Fruit fly (Drosophila melanogaster) whole organism, embryonic: ENCODE results near the gene CG7120.

ENCODE experiments used
- Asciz ChIP-seq: fragments of 200-800 bp; sonication (Bioruptor generic); optimal IDR thresholded peaks from 2 replicates; lab custom pipeline; 2017; ENCODE audit warnings: missing biosample characterization, mild to moderate bottlenecking, missing genetic modification characterization, missing genetic modification reagents
- CG10366 ChIP-seq: fragments of 200-800 bp; sonication (Bioruptor generic); IDR thresholded peaks from 2 replicates; pipeline ENCODE4 v1.3.6; 2022; ENCODE audit warnings: missing biosample characterization, missing genetic modification characterization
- CG10462 ChIP-seq: fragments of 200-800 bp; sonication (Bioruptor generic); optimal IDR thresholded peaks from 2 replicates; lab custom pipeline; 2016; ENCODE audit warnings: missing biosample characterization, missing genetic modification characterization
- CG11085 ChIP-seq: fragments of 200-800 bp; sonication (Bioruptor generic); IDR thresholded peaks from 2 replicates; pipeline ENCODE4 v1.3.6; 2022; ENCODE audit warnings: missing biosample characterization, missing genetic modification characterization
- CG12219 ChIP-seq: fragments of 200-800 bp; sonication (Bioruptor generic); optimal IDR thresholded peaks from 3 replicates; lab custom pipeline; 2018; ENCODE audit warnings: missing biosample characterization, mild to moderate bottlenecking, missing genetic modification characterization
- CG12391 ChIP-seq: fragments of 200-800 bp; sonication (Bioruptor generic); optimal IDR thresholded peaks from 3 replicates; lab custom pipeline; 2018; ENCODE audit warnings: missing biosample characterization, mild to moderate bottlenecking, missing genetic modification characterization, moderate library complexity
- CG12744 ChIP-seq: fragments of 200-800 bp; sonication (Bioruptor generic); optimal IDR thresholded peaks from 2 replicates; lab custom pipeline; 2016; ENCODE audit warnings: missing biosample characterization, missing genetic modification characterization
- CG14050 ChIP-seq: fragments of 200-800 bp; sonication (Bioruptor generic); IDR thresholded peaks from 3 replicates; pipeline ENCODE4 v1.3.6; 2022; ENCODE audit warnings: missing biosample characterization, missing genetic modification characterization
- CG14965 ChIP-seq: fragments of 200-800 bp; sonication (Bioruptor generic); optimal IDR thresholded peaks from 2 replicates; lab custom pipeline; 2016; ENCODE audit warnings: missing biosample characterization, missing genetic modification characterization, borderline replicate concordance
- CG1647 ChIP-seq: fragments of 200-800 bp; sonication (Bioruptor generic); optimal IDR thresholded peaks from 3 replicates; lab custom pipeline; 2016; ENCODE audit warnings: missing biosample characterization, missing genetic modification characterization
- CG1792 ChIP-seq: fragments of 200-800 bp; sonication (Bioruptor generic); optimal IDR thresholded peaks from 2 replicates; lab custom pipeline; 2016; ENCODE audit warnings: missing biosample characterization, missing genetic modification characterization
- CG18476 ChIP-seq: fragments of 200-800 bp; sonication (Bioruptor generic); optimal IDR thresholded peaks from 2 replicates; lab custom pipeline; 2016; ENCODE audit warnings: missing biosample characterization, mild to moderate bottlenecking, missing genetic modification characterization
- CG31365 ChIP-seq: fragments of 200-800 bp; sonication (Bioruptor generic); optimal IDR thresholded peaks from 2 replicates; lab custom pipeline; 2018; ENCODE audit warnings: missing biosample characterization, mild to moderate bottlenecking, missing genetic modification characterization
- CG34422 ChIP-seq: fragments of 200-800 bp; sonication (Bioruptor generic); IDR thresholded peaks from 3 replicates; pipeline ENCODE4 v1.3.6; 2022; ENCODE audit warnings: missing biosample characterization, missing genetic modification characterization
- CG3847 ChIP-seq: fragments of 200-800 bp; sonication (Bioruptor generic); IDR thresholded peaks from 2 replicates; pipeline ENCODE4 v1.3.6; 2022; ENCODE audit warnings: missing biosample characterization, missing genetic modification characterization
- CG6175 ChIP-seq: fragments of 200-800 bp; sonication (Bioruptor generic); IDR thresholded peaks from 3 replicates; pipeline ENCODE4 v1.3.6; 2022; ENCODE audit warnings: missing biosample characterization, missing genetic modification characterization
- CG6272 ChIP-seq: fragments of 200-800 bp; sonication (Bioruptor generic); IDR thresholded peaks from 2 replicates; pipeline ENCODE4 v1.3.6; 2022; ENCODE audit warnings: missing biosample characterization, missing genetic modification characterization
- CG7372 ChIP-seq: fragments of 200-800 bp; sonication (Bioruptor generic); IDR thresholded peaks from 2 replicates; pipeline ENCODE4 v1.3.6; 2022; ENCODE audit warnings: missing biosample characterization, missing genetic modification characterization
- CG7556 ChIP-seq: fragments of 200-800 bp; sonication (Bioruptor generic); optimal IDR thresholded peaks from 2 replicates; lab custom pipeline; 2017; ENCODE audit warnings: missing biosample characterization, mild to moderate bottlenecking, missing genetic modification characterization
- CG8765 ChIP-seq: fragments of 200-800 bp; sonication (Bioruptor generic); IDR thresholded peaks from 2 replicates; pipeline ENCODE4 v1.3.6; 2022; ENCODE audit warnings: missing biosample characterization, missing genetic modification characterization
- CG9932 ChIP-seq: fragments of 200-800 bp; sonication (Bioruptor generic); IDR thresholded peaks from 2 replicates; pipeline ENCODE4 v1.3.6; 2022; ENCODE audit warnings: missing biosample characterization, missing genetic modification characterization
- Camta ChIP-seq: fragments of 200-800 bp; sonication (Bioruptor generic); optimal IDR thresholded peaks from 2 replicates; lab custom pipeline; 2016; ENCODE audit warnings: missing biosample characterization, missing genetic modification characterization
- Eip74EF ChIP-seq, 2 experiments: fragments of 200-800 bp in 1 of 2; fragments of >200 bp in 1 of 2; sonication (Bioruptor generic) in 1 of 2; optimal IDR thresholded peaks; 2 replicates each; lab custom pipeline; 2017 to 2019; ENCODE audit warnings: missing biosample characterization in 2 of 2, missing genetic modification characterization in 2 of 2, mild to moderate bottlenecking in 1 of 2, moderate library complexity in 1 of 2
- HmgD ChIP-seq: fragments of 200-800 bp; sonication (Bioruptor generic); optimal IDR thresholded peaks from 3 replicates; lab custom pipeline; 2016; ENCODE audit warnings: missing biosample characterization, missing genetic modification characterization
- HmgZ ChIP-seq: fragments of 200-800 bp; sonication (Bioruptor generic); optimal IDR thresholded peaks from 2 replicates; lab custom pipeline; 2018; ENCODE audit warnings: missing biosample characterization, mild to moderate bottlenecking, missing genetic modification characterization
- Lhr ChIP-seq: fragments of 200-800 bp; sonication (Bioruptor generic); optimal IDR thresholded peaks from 3 replicates; lab custom pipeline; 2017; ENCODE audit warnings: mild to moderate bottlenecking, missing biosample characterization, missing genetic modification reagents, missing genetic modification characterization
- MTF-1 ChIP-seq: fragments of 200-800 bp; sonication (Bioruptor generic); optimal IDR thresholded peaks from 2 replicates; lab custom pipeline; 2018; ENCODE audit warnings: missing biosample characterization, mild to moderate bottlenecking, missing genetic modification characterization, borderline replicate concordance
- Max ChIP-seq: fragments of 200-800 bp; sonication (Bioruptor generic); optimal IDR thresholded peaks from 2 replicates; lab custom pipeline; 2016; ENCODE audit warnings: missing biosample characterization, mild to moderate bottlenecking, missing genetic modification characterization
- Optix ChIP-seq: fragments of 200-800 bp; sonication (Bioruptor generic); IDR thresholded peaks from 3 replicates; pipeline ENCODE4 v1.3.6; 2022; ENCODE audit warnings: missing biosample characterization, missing genetic modification characterization
- Pdp1 ChIP-seq, 2 experiments: fragments of 200-800 bp; sonication (Bioruptor generic); optimal IDR thresholded peaks; 3 replicates each; lab custom pipeline; 2016; ENCODE audit warnings: missing biosample characterization in 2 of 2, missing genetic modification characterization in 2 of 2, mild to moderate bottlenecking in 1 of 2, moderate library complexity in 1 of 2
- Rx ChIP-seq: fragments of 200-800 bp; sonication (Bioruptor generic); IDR thresholded peaks from 2 replicates; pipeline ENCODE4 v1.3.6; 2022; ENCODE audit warnings: missing biosample characterization, missing genetic modification characterization
- Sox102F ChIP-seq: fragments of 200-800 bp; sonication (Bioruptor generic); optimal IDR thresholded peaks from 2 replicates; lab custom pipeline; 2018; ENCODE audit warnings: missing biosample characterization, mild to moderate bottlenecking, missing genetic modification characterization, moderate library complexity
- Xrp1 ChIP-seq: fragments of 200-800 bp; sonication (Bioruptor generic); IDR thresholded peaks from 2 replicates; pipeline ENCODE4 v1.3.6; 2022; ENCODE audit warnings: missing biosample characterization, missing genetic modification characterization
- aop ChIP-seq: fragments of 200-800 bp; sonication (Bioruptor generic); IDR thresholded peaks from 2 replicates; pipeline ENCODE4 v1.3.6; 2022; ENCODE audit warnings: missing biosample characterization, missing genetic modification characterization
- ara ChIP-seq: fragments of 200-800 bp; sonication (Bioruptor generic); IDR thresholded peaks from 2 replicates; pipeline ENCODE4 v1.3.6; 2022; ENCODE audit warnings: missing biosample characterization, missing genetic modification characterization
- bbx ChIP-seq: fragments of 200-800 bp; sonication (Bioruptor generic); IDR thresholded peaks from 2 replicates; pipeline ENCODE4 v1.3.6; 2022; ENCODE audit warnings: missing biosample characterization, missing genetic modification characterization; ENCODE audit not compliant: partially characterized antibody
- br ChIP-seq: fragments of >200 bp; optimal IDR thresholded peaks from 2 replicates; lab custom pipeline; 2017
- dmrt11E ChIP-seq: fragments of 200-800 bp; sonication (Bioruptor generic); optimal IDR thresholded peaks from 3 replicates; lab custom pipeline; 2018; ENCODE audit warnings: missing biosample characterization, mild to moderate bottlenecking, missing genetic modification characterization, moderate library complexity
- fd3F ChIP-seq: fragments of 200-800 bp; sonication (Bioruptor generic); optimal IDR thresholded peaks from 2 replicates; lab custom pipeline; 2018; ENCODE audit warnings: missing biosample characterization, mild to moderate bottlenecking, missing genetic modification characterization, moderate library complexity
- gfzf ChIP-seq: fragments of 200-800 bp; sonication (Bioruptor generic); optimal IDR thresholded peaks from 2 replicates; lab custom pipeline; 2016; ENCODE audit warnings: missing biosample characterization, mild to moderate bottlenecking, missing genetic modification characterization, moderate library complexity
- gro ChIP-seq: fragments of 200-800 bp; sonication (Bioruptor generic); optimal IDR thresholded peaks from 2 replicates; lab custom pipeline; 2016; ENCODE audit warnings: missing biosample characterization, missing genetic modification characterization
- jumu ChIP-seq: fragments of 200-800 bp; sonication (Bioruptor generic); optimal IDR thresholded peaks from 3 replicates; lab custom pipeline; 2016; ENCODE audit warnings: missing biosample characterization, missing genetic modification characterization
- nerfin-1 ChIP-seq: fragments of 200-800 bp; sonication (Bioruptor generic); optimal IDR thresholded peaks from 3 replicates; lab custom pipeline; 2019; ENCODE audit warnings: missing biosample characterization, mild to moderate bottlenecking, missing genetic modification characterization, moderate library complexity
- p53 ChIP-seq: fragments of 200-800 bp; sonication (Bioruptor generic); optimal IDR thresholded peaks from 2 replicates; lab custom pipeline; 2016; ENCODE audit warnings: missing biosample characterization, missing genetic modification characterization
- pan ChIP-seq, 4 experiments: fragments of >200 bp in 3 of 4; fragments of 200-800 bp in 1 of 4; sonication (Bioruptor generic) in 1 of 4; optimal IDR thresholded peaks in 3 of 4; IDR thresholded peaks in 1 of 4; 2 replicates each; pipeline versions ENCODE4 v1.3.6 to Lab custom; 2017 to 2022; ENCODE audit warnings: missing biosample characterization in 2 of 4, missing genetic modification characterization in 2 of 4, mixed read lengths in 1 of 4
- ro ChIP-seq: fragments of 200-800 bp; sonication (Bioruptor generic); IDR thresholded peaks from 2 replicates; pipeline ENCODE4 v1.3.6; 2022; ENCODE audit warnings: missing biosample characterization, missing genetic modification characterization
- sug ChIP-seq: fragments of 200-800 bp; optimal IDR thresholded peaks from 2 replicates; lab custom pipeline; 2019; ENCODE audit warnings: missing biosample characterization, mild to moderate bottlenecking, missing genetic modification characterization, moderate library complexity
- tap ChIP-seq: fragments of 200-800 bp; optimal IDR thresholded peaks from 3 replicates; lab custom pipeline; 2019; ENCODE audit warnings: missing biosample characterization, mild to moderate bottlenecking, missing genetic modification characterization, moderate library complexity
- vvl ChIP-seq: fragments of 200-800 bp; sonication (Bioruptor generic); IDR thresholded peaks from 2 replicates; pipeline ENCODE4 v1.3.6; 2022; ENCODE audit warnings: missing biosample characterization, missing genetic modification characterization
- zen ChIP-seq: fragments of 200-800 bp; sonication (Bioruptor generic); optimal IDR thresholded peaks from 3 replicates; lab custom pipeline; 2018; ENCODE audit warnings: missing biosample characterization, mild to moderate bottlenecking, missing genetic modification characterization, moderate library complexity
- zf30C ChIP-seq: fragments of 200-800 bp; sonication (Bioruptor generic); optimal IDR thresholded peaks from 3 replicates; lab custom pipeline; 2018; ENCODE audit warnings: missing biosample characterization, mild to moderate bottlenecking, missing genetic modification characterization

Gene CG7120

dm6 chr3L:8411439-8411897 is 15.7 kb downstream of the CG7120 start, which contains the start of gene Exo70 (continued):
- TF ChIP-seq CG6272 (GFP tag; lab: Robert Waterston, UW) (no peak), CG14965 (no peak), Camta (GFP tag; lab: Kevin White, UChicago) (no peak), tap (tag; lab: Kevin White, UChicago) (no peak), sug (tag; lab: Kevin White, UChicago) (no peak), ara (no peak), Rx (no peak), CG8765 (GFP tag; lab: Robert Waterston, UW) (no peak), CG31365 (tag; lab: Kevin White, UChicago) (no peak), CG7556 (GFP tag; lab: Kevin White, UChicago) (no peak), CG10462 (GFP tag; lab: Kevin White, UChicago) (no peak), CG12219 (no peak), CG12391 (peak; percentile 41), jumu (no peak), p53 (GFP tag; lab: Kevin White, UChicago) (no peak), CG7372 (GFP tag; lab: Robert Waterston, UW) (no peak), ro (GFP tag; lab: Robert Waterston, UW) (no peak), Xrp1 (GFP tag; lab: Robert Waterston, UW) (no peak), Sox102F (no peak), Asciz (GFP tag; lab: Kevin White, UChicago) (no peak), zf30C (GFP tag; lab: Kevin White, UChicago) (no peak), CG6175 (no peak), pan (optimal IDR thresholded peaks at IDR 0.05; lab: Kevin White, UChicago) (no peak), pan (GFP tag; optimal IDR thresholded peaks at IDR 0.05 in 1 of 2, IDR thresholded peaks at IDR 0.05 in 1 of 2) (no peak), vvl (GFP tag; lab: Robert Waterston, UW) (no peak), Lhr (GFP tag; lab: Kevin White, UChicago) (peak; percentile 31), Pdp1 (GFP tag; optimal IDR thresholded peaks at IDR 0.05; lab: Kevin White, UChicago) (no peak), fd3F (GFP tag; lab: Kevin White, UChicago) (peak; percentile 19), bbx (GFP tag; lab: Robert Waterston, UW) (no peak), CG11085 (no peak), dmrt11E (tag; lab: Kevin White, UChicago) (no peak), CG1647 (GFP tag; lab: Kevin White, UChicago) (no peak), Max (GFP tag; lab: Kevin White, UChicago) (peak; percentile 23), aop (GFP tag; lab: Robert Waterston, UW) (no peak), Optix (GFP tag; lab: Robert Waterston, UW) (no peak), CG12744 (GFP tag; lab: Kevin White, UChicago) (no peak), Eip74EF (GFP tag; optimal IDR thresholded peaks at IDR 0.05; lab: Kevin White, UChicago) (no peak), CG1792 (GFP tag; lab: Kevin White, UChicago) (no peak), CG14050 (GFP tag; lab: Robert Waterston, UW) (no peak), HmgZ (tag; lab: Kevin White, UChicago) (no peak), HmgD (GFP tag; lab: Kevin White, UChicago) (no peak), gro (GFP tag; lab: Kevin White, UChicago) (no peak), CG9932 (GFP tag; lab: Robert Waterston, UW) (no peak; the same call in 1 of the 2 replicates), CG10366 (no peak), CG34422 (GFP tag; lab: Robert Waterston, UW) (no peak), CG18476 (GFP tag; lab: Kevin White, UChicago) (no peak), nerfin-1 (tag; lab: Kevin White, UChicago) (peak; percentile 84), zen (tag; lab: Kevin White, UChicago) (no peak), MTF-1 (GFP tag; lab: Kevin White, UChicago) (no peak), gfzf (GFP tag; lab: Kevin White, UChicago) (peak; percentile 76), CG3847 (GFP tag; lab: Robert Waterston, UW) (no peak), br (no peak)
